Worm (Caenorhabditis elegans): ENCODE results near the gene ugt-52.
A peak's percentile ranks its signal among the peaks of the same experiment; 100 is the strongest.

ugt-52 gene

ce11 chrIV:794275-794674 is 15.7 kb downstream of the ugt-52 start, which contains the start of gene F56B3.4:
Gene F56B3.4, minus strand, starts transcription at chrIV:794275.
- TF ChIP-seq ztf-23 (GFP tag; IDR thresholded peaks at IDR 0.05) (no peak), klf-2 (GFP tag; conservative IDR thresholded peaks at IDR 0.05) (no peak), ref-1 (GFP tag; conservative IDR thresholded peaks at IDR 0.05) (no peak), ztf-29 (GFP tag; IDR thresholded peaks at IDR 0.05) (no peak), flt-1 (GFP tag; IDR thresholded peaks at IDR 0.05) (no peak), tab-1 (GFP tag; IDR thresholded peaks at IDR 0.05) (no peak), med-1 (GFP tag; optimal IDR thresholded peaks at IDR 0.05; ENCODE audit: insufficient read depth) (no peak), cog-1 (tag; optimal IDR thresholded peaks at IDR 0.05) (no peak), T22C8.4 (GFP tag; IDR thresholded peaks at IDR 0.05) (no peak)

ce11 chrIV:795383-795872 is 16.8 kb downstream of the ugt-52 start, which contains the start of gene skr-18:
Gene skr-18, minus strand, starts transcription at chrIV:795433.
- TF ChIP-seq klf-2 (GFP tag; conservative IDR thresholded peaks at IDR 0.05) (no peak), ztf-29 (GFP tag; IDR thresholded peaks at IDR 0.05) (no peak), ztf-23 (GFP tag; IDR thresholded peaks at IDR 0.05) (no peak), ref-1 (GFP tag; conservative IDR thresholded peaks at IDR 0.05) (no peak), cog-1 (tag; optimal IDR thresholded peaks at IDR 0.05) (no peak), med-1 (GFP tag; optimal IDR thresholded peaks at IDR 0.05; ENCODE audit: insufficient read depth) (no peak), flt-1 (GFP tag; IDR thresholded peaks at IDR 0.05) (no peak), tab-1 (GFP tag; IDR thresholded peaks at IDR 0.05) (no peak), T22C8.4 (GFP tag; IDR thresholded peaks at IDR 0.05) (no peak)

ce11 chrIV:796521-797073 is 18.0 kb downstream of the ugt-52 start, which contains the start of the genes F56B3.11 and ech-5:
Gene F56B3.11, minus strand, starts transcription at chrIV:796571.
Gene ech-5, plus strand, starts transcription at chrIV:797023.
- TF ChIP-seq med-1 (GFP tag; optimal IDR thresholded peaks at IDR 0.05; ENCODE audit: insufficient read depth): no peak
- peak; percentile 44; the same call in 1 of the 2 replicates for TF ChIP-seq flt-1 (GFP tag; IDR thresholded peaks at IDR 0.05)
- TF ChIP-seq ref-1 (GFP tag; conservative IDR thresholded peaks at IDR 0.05): no peak
- TF ChIP-seq T22C8.4 (GFP tag; IDR thresholded peaks at IDR 0.05): no peak
- peak; percentile 87 for TF ChIP-seq cog-1 (tag; optimal IDR thresholded peaks at IDR 0.05)
- no peak; the same call in 1 of the 2 replicates for TF ChIP-seq ztf-29 (GFP tag; IDR thresholded peaks at IDR 0.05)
- TF ChIP-seq ztf-23 (GFP tag; IDR thresholded peaks at IDR 0.05): peak; percentile 79
- TF ChIP-seq tab-1 (GFP tag; IDR thresholded peaks at IDR 0.05): no peak
- TF ChIP-seq klf-2 (GFP tag; conservative IDR thresholded peaks at IDR 0.05): peak; percentile 81

ce11 chrIV:800518-800917 is 21.9 kb downstream of the ugt-52 start, which contains the start of gene mrpl-46:
Gene mrpl-46, plus strand, starts transcription at chrIV:800818.
- TF ChIP-seq ztf-23 (GFP tag; IDR thresholded peaks at IDR 0.05) (no peak), cog-1 (tag; optimal IDR thresholded peaks at IDR 0.05) (no peak), ztf-29 (GFP tag; IDR thresholded peaks at IDR 0.05) (no peak), T22C8.4 (GFP tag; IDR thresholded peaks at IDR 0.05) (no peak), klf-2 (GFP tag; conservative IDR thresholded peaks at IDR 0.05) (no peak), med-1 (GFP tag; optimal IDR thresholded peaks at IDR 0.05; ENCODE audit: insufficient read depth) (no peak), flt-1 (GFP tag; IDR thresholded peaks at IDR 0.05) (no peak), ref-1 (GFP tag; conservative IDR thresholded peaks at IDR 0.05) (no peak), tab-1 (GFP tag; IDR thresholded peaks at IDR 0.05) (no peak)

ce11 chrIV:801162-801561 is 22.6 kb downstream of the ugt-52 start:
- no peak for TF ChIP-seq klf-2 (GFP tag; conservative IDR thresholded peaks at IDR 0.05)
- TF ChIP-seq ref-1 (GFP tag; conservative IDR thresholded peaks at IDR 0.05): no peak
- TF ChIP-seq flt-1 (GFP tag; IDR thresholded peaks at IDR 0.05): no peak
- no peak for TF ChIP-seq ztf-23 (GFP tag; IDR thresholded peaks at IDR 0.05)
- TF ChIP-seq cog-1 (tag; optimal IDR thresholded peaks at IDR 0.05): no peak
- TF ChIP-seq T22C8.4 (GFP tag; IDR thresholded peaks at IDR 0.05): no peak
- TF ChIP-seq med-1 (GFP tag; optimal IDR thresholded peaks at IDR 0.05; ENCODE audit: insufficient read depth): no peak
- no peak for TF ChIP-seq ztf-29 (GFP tag; IDR thresholded peaks at IDR 0.05)
- no peak for TF ChIP-seq tab-1 (GFP tag; IDR thresholded peaks at IDR 0.05)

- TF ChIP-seq ztf-23 (GFP tag; IDR thresholded peaks at IDR 0.05): no peak
- TF ChIP-seq tab-1 (GFP tag; IDR thresholded peaks at IDR 0.05): no peak
- no peak for TF ChIP-seq klf-2 (GFP tag; conservative IDR thresholded peaks at IDR 0.05)
Measured at ce11 chrIV:804802-805201, 26.2 kb downstream of the ugt-52 start, which contains the start of gene Y55F3BL.4. Gene Y55F3BL.4, plus strand, starts transcription at chrIV:805102.

ce11 chrIV:805693-806092 is 27.1 kb downstream of the ugt-52 start:
- TF ChIP-seq klf-2 (GFP tag; conservative IDR thresholded peaks at IDR 0.05) (no peak), ztf-29 (GFP tag; IDR thresholded peaks at IDR 0.05) (no peak), T22C8.4 (GFP tag; IDR thresholded peaks at IDR 0.05) (peak; percentile 59), ref-1 (GFP tag; conservative IDR thresholded peaks at IDR 0.05) (no peak), ztf-23 (GFP tag; IDR thresholded peaks at IDR 0.05) (no peak), flt-1 (GFP tag; IDR thresholded peaks at IDR 0.05) (no peak), tab-1 (GFP tag; IDR thresholded peaks at IDR 0.05) (no peak), cog-1 (tag; optimal IDR thresholded peaks at IDR 0.05) (no peak)

DNA sequence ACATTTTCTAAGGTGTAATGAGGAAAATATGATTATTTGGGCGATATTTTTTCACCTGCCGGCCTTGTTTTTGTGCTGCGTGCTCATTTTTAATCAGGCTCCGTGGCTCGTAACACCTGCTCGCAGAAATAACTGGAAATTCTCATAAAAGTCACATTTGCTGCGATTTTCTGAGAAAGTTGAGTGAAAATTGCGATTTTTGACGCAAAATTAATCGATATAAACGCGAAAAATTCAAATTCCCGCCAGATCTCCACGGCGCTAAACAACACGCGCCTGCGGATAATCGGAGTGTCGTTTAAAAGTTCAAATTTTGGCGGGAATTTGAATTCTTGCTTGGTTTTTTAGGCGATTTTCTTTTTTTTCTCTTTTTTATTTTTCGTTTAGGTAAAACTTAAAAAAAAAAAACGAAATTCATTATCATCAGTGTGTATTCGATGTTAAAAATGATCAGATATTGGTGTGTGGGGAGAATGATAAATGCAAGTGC is 28.5 kb downstream of the ugt-52 start, which contains the start of gene Y55F3BL.6:
TSS of gene Y55F3BL.6 (minus strand) at position 51 of the 490 bp plus-strand sequence.
- TF ChIP-seq klf-2 (GFP tag; conservative IDR thresholded peaks at IDR 0.05) (no peak), ztf-23 (GFP tag; IDR thresholded peaks at IDR 0.05) (no peak), tab-1 (GFP tag; IDR thresholded peaks at IDR 0.05) (no peak), flt-1 (GFP tag; IDR thresholded peaks at IDR 0.05) (no peak), ref-1 (GFP tag; conservative IDR thresholded peaks at IDR 0.05) (no peak), cog-1 (tag; optimal IDR thresholded peaks at IDR 0.05) (no peak), T22C8.4 (GFP tag; IDR thresholded peaks at IDR 0.05) (no peak)

- TF ChIP-seq tab-1 (GFP tag; IDR thresholded peaks at IDR 0.05) (0 out of 2 replicates have a peak, but pooled peaks have one; percentile 65), klf-2 (GFP tag; conservative IDR thresholded peaks at IDR 0.05) (peak; percentile 59; the same call in 1 of the 2 replicates), ztf-23 (GFP tag; IDR thresholded peaks at IDR 0.05) (peak; percentile 74), flt-1 (GFP tag; IDR thresholded peaks at IDR 0.05) (peak; percentile 71; the same call in 1 of the 2 replicates)
Measured at ce11 chrIV:813341-813740, 34.8 kb downstream of the ugt-52 start.

Data from whole organism, midembryonic.